Fruit fly (Drosophila melanogaster): ENCODE data around the gene CG43055.

DNA sequence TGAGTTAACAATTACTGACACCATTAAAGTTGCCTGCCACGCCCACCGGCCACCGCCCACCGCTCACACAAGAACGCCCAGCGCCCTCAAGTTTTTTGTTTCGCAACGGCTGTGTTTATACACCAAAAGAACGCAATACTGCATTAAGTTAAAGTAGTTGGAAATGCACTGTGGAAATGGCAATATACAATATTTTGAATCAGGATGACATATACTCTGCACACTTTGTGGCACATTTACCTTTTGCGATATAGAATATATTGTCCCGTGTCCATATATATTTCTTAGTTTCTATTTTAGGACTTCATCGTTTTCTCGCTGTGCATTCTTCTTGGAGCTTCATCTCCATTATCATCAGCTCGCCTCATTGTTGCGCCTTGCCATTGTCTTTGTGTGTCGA lies 5.1 kb downstream of the CG43055 start:
- TF ChIP-seq Myc (optimal IDR thresholded peaks at IDR 0.05) (no peak), Dfd (GFP tag; optimal IDR thresholded peaks at IDR 0.05) (no peak), OdsH (GFP tag; optimal IDR thresholded peaks at IDR 0.05) (no peak), br (GFP tag; optimal IDR thresholded peaks at IDR 0.05) (no peak)
